Fruit fly (Drosophila melanogaster) S2 (cell line): Measurements from ENCODE around the gene robo2.

Experiments
- CG8478 ChIP-seq: fragments of >200 bp; optimal IDR thresholded peaks from 2 replicates; lab custom pipeline; 2018
- CTCF ChIP-seq, 2 experiments: fragments of >200 bp; optimal IDR thresholded peaks; 2 replicates each; lab custom pipeline; 2018

dm6 chr2L:1365037-1365436 is 55.2 kb downstream of the robo2 start:
- TF ChIP-seq CG8478 (no peak), CTCF (optimal IDR thresholded peaks at IDR 0.05; lab: Kevin White, UChicago) (no peak)
